Fruit fly (Drosophila melanogaster) whole organism, embryonic: ENCODE measurements around the gene Coa8.

Experiments
- B-H1 ChIP-seq: fragments of 200-800 bp; sonication (Bioruptor generic); IDR thresholded peaks from 3 replicates; pipeline ENCODE4 v1.3.6; 2022; ENCODE audit warnings: missing biosample characterization, missing genetic modification characterization
- BEAF-32 ChIP-seq: fragments of 200-800 bp; sonication (Bioruptor generic); optimal IDR thresholded peaks from 3 replicates; lab custom pipeline; 2017; ENCODE audit warnings: missing biosample characterization, missing genetic modification characterization, mild to moderate bottlenecking, moderate library complexity, missing genetic modification reagents
- Bdp1 ChIP-seq: fragments of 200-800 bp; sonication (Bioruptor generic); optimal IDR thresholded peaks from 3 replicates; lab custom pipeline; 2016; ENCODE audit warnings: missing biosample characterization, missing genetic modification characterization
- CG1024 ChIP-seq: fragments of 200-800 bp; sonication (Bioruptor generic); IDR thresholded peaks from 2 replicates; pipeline ENCODE4 v1.3.6; 2022; ENCODE audit warnings: missing biosample characterization, missing genetic modification characterization
- CG10267 ChIP-seq: fragments of 200-800 bp; sonication (Bioruptor generic); optimal IDR thresholded peaks from 2 replicates; lab custom pipeline; 2018; ENCODE audit warnings: missing biosample characterization, mild to moderate bottlenecking, missing genetic modification characterization, moderate library complexity
- CG11560 ChIP-seq: fragments of 200-800 bp; sonication (Bioruptor generic); IDR thresholded peaks from 3 replicates; pipeline ENCODE4 v1.3.6; 2022; ENCODE audit warnings: missing biosample characterization, missing genetic modification characterization
- CG12659 ChIP-seq: fragments of 200-800 bp; sonication (Bioruptor generic); optimal IDR thresholded peaks from 3 replicates; lab custom pipeline; 2017; ENCODE audit warnings: mild to moderate bottlenecking, missing biosample characterization, missing genetic modification reagents, missing genetic modification characterization
- CG14710 ChIP-seq: fragments of 200-800 bp; sonication (Bioruptor generic); optimal IDR thresholded peaks from 3 replicates; lab custom pipeline; 2019; ENCODE audit warnings: missing biosample characterization, mild to moderate bottlenecking, missing genetic modification characterization, moderate library complexity
- CG1603 ChIP-seq: fragments of 200-800 bp; sonication (Bioruptor generic); optimal IDR thresholded peaks from 2 replicates; lab custom pipeline; 2019; ENCODE audit warnings: missing biosample characterization, mild to moderate bottlenecking, missing genetic modification characterization, moderate library complexity
- CG17385 ChIP-seq: fragments of 200-800 bp; sonication (Bioruptor generic); optimal IDR thresholded peaks from 3 replicates; lab custom pipeline; 2018; ENCODE audit warnings: missing biosample characterization, mild to moderate bottlenecking, missing genetic modification characterization
- CG17612 ChIP-seq: fragments of 200-800 bp; sonication (Bioruptor generic); IDR thresholded peaks from 2 replicates; pipeline ENCODE4 v1.3.6; 2022; ENCODE audit warnings: missing biosample characterization, missing genetic modification characterization
- CG1792 ChIP-seq: fragments of 200-800 bp; sonication (Bioruptor generic); optimal IDR thresholded peaks from 2 replicates; lab custom pipeline; 2016; ENCODE audit warnings: missing biosample characterization, missing genetic modification characterization
- CG18476 ChIP-seq: fragments of 200-800 bp; sonication (Bioruptor generic); optimal IDR thresholded peaks from 2 replicates; lab custom pipeline; 2016; ENCODE audit warnings: missing biosample characterization, mild to moderate bottlenecking, missing genetic modification characterization
- CG18764 ChIP-seq: fragments of 200-800 bp; sonication (Bioruptor generic); optimal IDR thresholded peaks from 3 replicates; lab custom pipeline; 2016; ENCODE audit warnings: missing biosample characterization, missing genetic modification characterization
- CG32772 ChIP-seq: fragments of 200-800 bp; sonication (Bioruptor generic); IDR thresholded peaks from 2 replicates; pipeline ENCODE4 v1.3.6; 2022; ENCODE audit warnings: missing biosample characterization, missing genetic modification characterization
- CG33213 ChIP-seq: fragments of 200-800 bp; sonication (Bioruptor generic); optimal IDR thresholded peaks from 3 replicates; lab custom pipeline; 2016; ENCODE audit warnings: missing biosample characterization, missing genetic modification characterization
- CG33557 ChIP-seq: fragments of 200-800 bp; sonication (Bioruptor generic); optimal IDR thresholded peaks from 2 replicates; lab custom pipeline; 2019; ENCODE audit warnings: missing biosample characterization, mild to moderate bottlenecking, missing genetic modification characterization, moderate library complexity
- CG6175 ChIP-seq: fragments of 200-800 bp; sonication (Bioruptor generic); IDR thresholded peaks from 3 replicates; pipeline ENCODE4 v1.3.6; 2022; ENCODE audit warnings: missing biosample characterization, missing genetic modification characterization
- CG6254 ChIP-seq: fragments of 200-800 bp; sonication (Bioruptor generic); optimal IDR thresholded peaks from 3 replicates; lab custom pipeline; 2017; ENCODE audit warnings: mild to moderate bottlenecking, missing biosample characterization, missing genetic modification reagents, missing genetic modification characterization
- CG9876 ChIP-seq: fragments of 200-800 bp; sonication (Bioruptor generic); optimal IDR thresholded peaks from 2 replicates; lab custom pipeline; 2016; ENCODE audit warnings: missing biosample characterization, missing genetic modification characterization
- Deaf1 ChIP-seq: fragments of 200-800 bp; optimal IDR thresholded peaks from 3 replicates; lab custom pipeline; 2019; ENCODE audit warnings: missing biosample characterization, mild to moderate bottlenecking, missing genetic modification characterization, moderate library complexity
- Dip3 ChIP-seq: fragments of 200-800 bp; sonication (Bioruptor generic); optimal IDR thresholded peaks from 3 replicates; lab custom pipeline; 2016; ENCODE audit warnings: missing biosample characterization, missing genetic modification characterization
- Elba2 ChIP-seq: fragments of 200-800 bp; sonication (Bioruptor generic); optimal IDR thresholded peaks from 3 replicates; lab custom pipeline; 2016; ENCODE audit warnings: missing biosample characterization, missing genetic modification characterization
- Hey ChIP-seq: fragments of 200-800 bp; sonication (Bioruptor generic); optimal IDR thresholded peaks from 3 replicates; lab custom pipeline; 2018; ENCODE audit warnings: missing biosample characterization, mild to moderate bottlenecking, missing genetic modification characterization
- Med ChIP-seq: fragments of 200-800 bp; sonication (Bioruptor generic); peaks from one replicate; lab custom pipeline; 2016; ENCODE audit warnings: missing biosample characterization, missing genetic modification characterization, mild to moderate bottlenecking, inconsistent platforms, moderate library complexity
- Myb ChIP-seq: fragments of 200-800 bp; sonication (Bioruptor generic); optimal IDR thresholded peaks from 2 replicates; lab custom pipeline; 2016; ENCODE audit warnings: missing biosample characterization, missing genetic modification characterization
- NfI ChIP-seq: fragments of 200-800 bp; sonication (Bioruptor generic); optimal IDR thresholded peaks from 3 replicates; lab custom pipeline; 2018; ENCODE audit warnings: missing biosample characterization, mild to moderate bottlenecking, missing genetic modification characterization, moderate library complexity
- Oaz ChIP-seq: fragments of 200-800 bp; sonication (Bioruptor generic); IDR thresholded peaks from 2 replicates; pipeline ENCODE4 v1.3.6; 2022; ENCODE audit warnings: missing biosample characterization, missing genetic modification characterization
- Optix ChIP-seq: fragments of 200-800 bp; sonication (Bioruptor generic); IDR thresholded peaks from 3 replicates; pipeline ENCODE4 v1.3.6; 2022; ENCODE audit warnings: missing biosample characterization, missing genetic modification characterization
- Pdp1 ChIP-seq, 2 experiments: fragments of 200-800 bp; sonication (Bioruptor generic); optimal IDR thresholded peaks; 3 replicates each; lab custom pipeline; 2016; ENCODE audit warnings: missing biosample characterization in 2 of 2, missing genetic modification characterization in 2 of 2, mild to moderate bottlenecking in 1 of 2, moderate library complexity in 1 of 2
- Scr ChIP-seq: fragments of 200-800 bp; sonication (Bioruptor generic); IDR thresholded peaks from 2 replicates; pipeline ENCODE4 v1.3.6; 2022; ENCODE audit warnings: missing biosample characterization, missing genetic modification characterization; ENCODE audit not compliant: partially characterized antibody
- Sry-δ ChIP-seq: fragments of 200-800 bp; sonication (Bioruptor generic); optimal IDR thresholded peaks from 2 replicates; lab custom pipeline; 2016; ENCODE audit warnings: missing biosample characterization, missing genetic modification characterization
- Trl ChIP-seq, 3 experiments: fragments of >200 bp in 2 of 3; fragments of 200-800 bp in 1 of 3; sonication (Bioruptor generic) in 1 of 3; optimal IDR thresholded peaks; 2 replicates in 1 of 3; 3 replicates in 2 of 3; lab custom pipeline; 2016 to 2017; ENCODE audit warnings: missing biosample characterization in 1 of 3, missing genetic modification characterization in 1 of 3
- da ChIP-seq: fragments of 200-800 bp; sonication (Bioruptor generic); optimal IDR thresholded peaks from 2 replicates; lab custom pipeline; 2016; ENCODE audit warnings: missing biosample characterization, missing genetic modification characterization
- dan ChIP-seq: fragments of 200-800 bp; sonication (Bioruptor generic); IDR thresholded peaks from 2 replicates; pipeline ENCODE4 v1.3.6; 2022; ENCODE audit warnings: missing biosample characterization, missing genetic modification characterization
- danr ChIP-seq: fragments of 200-800 bp; sonication (Bioruptor generic); IDR thresholded peaks from 2 replicates; pipeline ENCODE4 v1.3.6; 2022; ENCODE audit warnings: missing biosample characterization, missing genetic modification characterization
- dmrt11E ChIP-seq: fragments of 200-800 bp; sonication (Bioruptor generic); optimal IDR thresholded peaks from 3 replicates; lab custom pipeline; 2018; ENCODE audit warnings: missing biosample characterization, mild to moderate bottlenecking, missing genetic modification characterization, moderate library complexity
- en ChIP-seq: fragments of 200-800 bp; sonication (Bioruptor generic); optimal IDR thresholded peaks from 2 replicates; lab custom pipeline; 2016; ENCODE audit warnings: missing biosample characterization, missing genetic modification characterization
- fu2 ChIP-seq: fragments of 200-800 bp; sonication (Bioruptor generic); optimal IDR thresholded peaks from 2 replicates; lab custom pipeline; 2016; ENCODE audit warnings: missing biosample characterization, missing genetic modification characterization
- grau ChIP-seq: fragments of 200-800 bp; optimal IDR thresholded peaks from 3 replicates; lab custom pipeline; 2019; ENCODE audit warnings: missing biosample characterization, mild to moderate bottlenecking, missing genetic modification characterization, moderate library complexity
- ken ChIP-seq: fragments of 200-800 bp; sonication (Bioruptor generic); IDR thresholded peaks from 3 replicates; pipeline ENCODE4 v1.3.6; 2022; ENCODE audit warnings: missing biosample characterization, missing genetic modification characterization
- klu ChIP-seq: fragments of 200-800 bp; sonication (Bioruptor generic); IDR thresholded peaks from 2 replicates; pipeline ENCODE4 v1.3.6; 2022; ENCODE audit warnings: missing biosample characterization, missing genetic modification characterization
- mld ChIP-seq: fragments of 200-800 bp; sonication (Bioruptor generic); IDR thresholded peaks from 3 replicates; pipeline ENCODE4 v1.3.6; 2022; ENCODE audit warnings: missing biosample characterization, missing genetic modification characterization; ENCODE audit not compliant: partially characterized antibody
- odd ChIP-seq: fragments of 200-800 bp; sonication (Bioruptor generic); optimal IDR thresholded peaks from 2 replicates; lab custom pipeline; 2017; ENCODE audit warnings: missing biosample characterization, mild to moderate bottlenecking, missing genetic modification characterization
- psq ChIP-seq: fragments of 200-800 bp; sonication (Bioruptor generic); optimal IDR thresholded peaks from 2 replicates; lab custom pipeline; 2017; ENCODE audit warnings: missing biosample characterization, missing genetic modification characterization
- rib ChIP-seq: fragments of 200-800 bp; sonication (Bioruptor generic); IDR thresholded peaks from 2 replicates; pipeline ENCODE4 v1.3.6; 2022; ENCODE audit warnings: missing biosample characterization, missing genetic modification characterization
- sd ChIP-seq: fragments of 200-800 bp; sonication (Bioruptor generic); optimal IDR thresholded peaks from 3 replicates; lab custom pipeline; 2018; ENCODE audit warnings: missing biosample characterization, mild to moderate bottlenecking, missing genetic modification characterization, moderate library complexity
- seq ChIP-seq: fragments of 200-800 bp; sonication (Bioruptor generic); IDR thresholded peaks from 2 replicates; pipeline ENCODE4 v1.3.6; 2022; ENCODE audit warnings: missing biosample characterization, missing genetic modification characterization
- tll ChIP-seq, 2 experiments: fragments of 200-800 bp in 1 of 2; fragments of >200 bp in 1 of 2; sonication (Bioruptor generic) in 1 of 2; optimal IDR thresholded peaks; 2 replicates each; lab custom pipeline; 2017 to 2019; ENCODE audit warnings: missing biosample characterization in 2 of 2, missing genetic modification characterization in 2 of 2, mild to moderate bottlenecking in 1 of 2, moderate library complexity in 1 of 2
- toy ChIP-seq: fragments of 200-800 bp; sonication (Bioruptor generic); IDR thresholded peaks from 2 replicates; pipeline ENCODE4 v1.3.6; 2022; ENCODE audit warnings: missing biosample characterization, missing genetic modification characterization
- zf30C ChIP-seq: fragments of 200-800 bp; sonication (Bioruptor generic); optimal IDR thresholded peaks from 3 replicates; lab custom pipeline; 2018; ENCODE audit warnings: missing biosample characterization, mild to moderate bottlenecking, missing genetic modification characterization

Coa8 gene

DNA sequence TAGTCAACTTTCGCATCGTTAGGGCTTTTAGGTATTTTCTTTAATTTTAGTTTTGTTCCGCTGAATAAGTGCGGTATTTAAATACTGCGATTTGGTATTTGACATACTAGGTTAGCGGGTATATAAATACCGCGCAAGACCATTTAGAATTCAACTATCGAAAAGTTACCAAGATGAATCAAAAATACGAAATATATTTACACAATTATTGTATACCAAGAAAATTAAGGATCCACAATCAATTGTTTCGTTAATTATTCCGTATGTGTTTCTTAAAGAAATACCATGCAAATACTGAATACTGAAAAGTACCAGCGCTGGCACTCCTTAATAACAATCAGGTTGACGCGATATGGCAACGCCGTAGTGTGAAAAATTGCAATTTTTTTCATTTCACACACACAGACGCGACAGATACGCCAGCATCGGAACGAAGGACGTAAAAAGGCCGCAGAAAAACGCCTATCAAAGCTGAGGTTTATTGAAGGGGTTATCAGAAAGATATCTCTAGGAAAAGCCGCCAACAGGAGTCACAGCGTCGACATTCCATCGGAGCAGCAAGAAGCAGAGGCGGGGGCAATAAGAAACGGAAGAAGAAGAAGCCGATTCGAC lies 6.5 kb upstream of the Coa8 start, which contains the start of the genes Pgam5 and Vps26 (continued):
- TF ChIP-seq Oaz (GFP tag; lab: Robert Waterston, UW): no peak
- TF ChIP-seq CG1792 (GFP tag; lab: Kevin White, UChicago): no peak
- no peak for TF ChIP-seq CG11560 (tag; lab: Robert Waterston, UW)
- no peak for TF ChIP-seq ken (GFP tag; lab: Robert Waterston, UW)
- TF ChIP-seq CG6175 (GFP tag; lab: Robert Waterston, UW): no peak
- TF ChIP-seq klu: no peak
- TF ChIP-seq tll (GFP tag; optimal IDR thresholded peaks at IDR 0.05; lab: Kevin White, UChicago): no peak
- TF ChIP-seq Hey (tag; lab: Kevin White, UChicago): no peak
- TF ChIP-seq Sry-δ (GFP tag; lab: Kevin White, UChicago): peak; percentile 38
- no peak for TF ChIP-seq NfI (GFP tag; lab: Kevin White, UChicago)
- TF ChIP-seq zf30C (GFP tag; lab: Kevin White, UChicago): no peak
- TF ChIP-seq Bdp1 (GFP tag; lab: Kevin White, UChicago): no peak
- TF ChIP-seq CG10267: peak; percentile 39
- peak; percentile 73 for TF ChIP-seq Med
- no peak for TF ChIP-seq CG17612
- no peak for TF ChIP-seq grau (tag; lab: Kevin White, UChicago)
- TF ChIP-seq Elba2: peak; percentile 83
- TF ChIP-seq Trl (optimal IDR thresholded peaks at IDR 0.05; lab: Kevin White, UChicago): no peak
- no peak for TF ChIP-seq Trl (GFP tag; optimal IDR thresholded peaks at IDR 0.05; lab: Kevin White, UChicago)
- no peak for TF ChIP-seq odd (GFP tag; lab: Kevin White, UChicago)
- TF ChIP-seq danr: no peak
- TF ChIP-seq CG9876 (GFP tag; lab: Kevin White, UChicago): no peak
- no peak for TF ChIP-seq CG18476 (GFP tag; lab: Kevin White, UChicago)
- no peak for TF ChIP-seq da (GFP tag; lab: Kevin White, UChicago)
- no peak for TF ChIP-seq Scr (GFP tag; lab: Robert Waterston, UW)
- no peak for TF ChIP-seq dmrt11E (tag; lab: Kevin White, UChicago)
- TF ChIP-seq Myb (GFP tag; lab: Kevin White, UChicago): no peak
- no peak for TF ChIP-seq CG18764 (GFP tag; lab: Kevin White, UChicago)
- no peak for TF ChIP-seq rib
- no peak for TF ChIP-seq psq (GFP tag; lab: Kevin White, UChicago)
- no peak for TF ChIP-seq dan (GFP tag; lab: Robert Waterston, UW)
- TF ChIP-seq Dip3 (GFP tag; lab: Kevin White, UChicago): no peak
- TF ChIP-seq Optix: no peak
- no peak for TF ChIP-seq seq
- TF ChIP-seq CG6254 (GFP tag; lab: Kevin White, UChicago): no peak
- TF ChIP-seq en (GFP tag; lab: Kevin White, UChicago): no peak
- TF ChIP-seq CG12659 (GFP tag; lab: Kevin White, UChicago): peak; percentile 47
- TF ChIP-seq B-H1 (GFP tag; lab: Robert Waterston, UW): no peak
- TF ChIP-seq CG14710 (tag; lab: Kevin White, UChicago): peak; percentile 52
- peak; percentile 95 for TF ChIP-seq CG17385
- TF ChIP-seq BEAF-32 (GFP tag; lab: Kevin White, UChicago): peak; percentile 51
- 0 out of 2 replicates have a peak, but pooled peaks have one; percentile 28 for TF ChIP-seq CG32772 (GFP tag; lab: Robert Waterston, UW)
- no peak for TF ChIP-seq fu2 (GFP tag; lab: Kevin White, UChicago)
- no peak for TF ChIP-seq CG1603
- TF ChIP-seq toy (GFP tag; lab: Robert Waterston, UW): no peak
- no peak for TF ChIP-seq CG33213
- peak; percentile 76 for TF ChIP-seq sd (tag; lab: Kevin White, UChicago)
- no peak for TF ChIP-seq CG1024 (GFP tag; lab: Robert Waterston, UW)
- TF ChIP-seq Deaf1: no peak
- TF ChIP-seq CG33557 (GFP tag; lab: Kevin White, UChicago): no peak
- no peak for TF ChIP-seq mld
- TF ChIP-seq Pdp1 (GFP tag; optimal IDR thresholded peaks at IDR 0.05; lab: Kevin White, UChicago): no peak
